Worm (Caenorhabditis elegans) whole organism, L4 larva: ENCODE results near the gene gst-44.
"Not testable (repeated sequence)": the region's sequence is repeated elsewhere in the genome, so short reads cannot be mapped to it uniquely, and the experiment has no call there.

ENCODE experiments used
- D1046.2 ChIP-seq: fragments of 200-800 bp; sonication (Bioruptor generic); IDR thresholded peaks from 2 replicates; pipeline ENCODE4 v1.3.6; 2022; ENCODE audit warnings: missing genetic modification characterization, missing compliant biosample characterization
- F37D6.2 ChIP-seq: sonication (generic microtip); optimal IDR thresholded peaks from 2 replicates; lab custom pipeline; 2016; ENCODE audit warnings: mild to moderate bottlenecking, missing genetic modification characterization, missing compliant biosample characterization
- T26A8.4 ChIP-seq: fragments of 200-800 bp; sonication (Bioruptor generic); IDR thresholded peaks from 2 replicates; pipeline ENCODE4 v1.3.6; 2022; ENCODE audit warnings: missing genetic modification characterization, missing compliant biosample characterization
- Y48G9A.11 ChIP-seq: fragments of 200-800 bp; sonication (Bioruptor generic); IDR thresholded peaks from 2 replicates; pipeline ENCODE4 v1.3.6; 2022; ENCODE audit warnings: missing genetic modification reagents, missing genetic modification characterization, missing compliant biosample characterization
- aha-1 ChIP-seq: fragments of 150-350 bp; peaks from one replicate; lab custom pipeline; 2014; ENCODE audit warnings: missing biosample characterization, missing genetic modification characterization
- arid-1 ChIP-seq: fragments of 200-800 bp; sonication (Bioruptor generic); conservative IDR thresholded peaks from 2 replicates; pipeline ENCODE4 v1.3.6; 2022; ENCODE audit warnings: missing genetic modification reagents, missing genetic modification characterization, missing compliant biosample characterization
- cey-2 ChIP-seq: sonication (generic microtip); optimal IDR thresholded peaks from 3 replicates; lab custom pipeline; 2017; ENCODE audit warnings: missing genetic modification characterization, mild to moderate bottlenecking, missing compliant biosample characterization, antibody characterized with exemption, borderline replicate concordance; ENCODE audit not compliant: insufficient read depth
- daf-16 ChIP-seq, 3 experiments: sonication (generic microtip); optimal IDR thresholded peaks; 2 replicates each; lab custom pipeline; 2016 to 2017; ENCODE audit warnings: missing genetic modification characterization in 3 of 3, missing genetic modification reagents in 3 of 3, mild to moderate bottlenecking in 2 of 3, missing compliant biosample characterization in 2 of 3, missing biosample characterization in 1 of 3, moderate library complexity in 1 of 3
- dmd-6 ChIP-seq: fragments of 200-800 bp; sonication (Bioruptor generic); IDR thresholded peaks from 2 replicates; pipeline ENCODE4 v1.3.6; 2022; ENCODE audit warnings: missing genetic modification reagents, missing genetic modification characterization, missing compliant biosample characterization
- dve-1 ChIP-seq: sonication (generic microtip); optimal IDR thresholded peaks from 2 replicates; lab custom pipeline; 2017; ENCODE audit warnings: antibody characterized with exemption, mild to moderate bottlenecking, missing genetic modification characterization, missing compliant biosample characterization; ENCODE audit not compliant: insufficient read depth
- egl-43 ChIP-seq: fragments of 200-800 bp; sonication (Bioruptor generic); IDR thresholded peaks from 2 replicates; pipeline ENCODE4 v1.3.6; 2022; ENCODE audit warnings: missing genetic modification reagents, missing genetic modification characterization, missing compliant biosample characterization
- hlh-11 ChIP-seq: fragments of 200-800 bp; sonication (Bioruptor generic); optimal IDR thresholded peaks from 2 replicates; lab custom pipeline; 2018; ENCODE audit warnings: mild to moderate bottlenecking, missing genetic modification characterization, missing compliant biosample characterization
- hlh-30 ChIP-seq: sonication (generic microtip); optimal IDR thresholded peaks from 2 replicates; lab custom pipeline; 2017; ENCODE audit warnings: antibody characterized with exemption, mild to moderate bottlenecking, missing genetic modification characterization, missing compliant biosample characterization; ENCODE audit not compliant: insufficient read depth
- lim-7 ChIP-seq: fragments of 200-800 bp; sonication (Bioruptor generic); IDR thresholded peaks from 2 replicates; pipeline ENCODE4 v1.3.6; 2022; ENCODE audit warnings: missing genetic modification characterization, missing compliant biosample characterization
- lin-29 ChIP-seq: fragments of 200-800 bp; sonication (Bioruptor generic); IDR thresholded peaks from 2 replicates; pipeline ENCODE4 v1.3.6; 2022; ENCODE audit warnings: missing genetic modification reagents, missing genetic modification characterization, missing compliant biosample characterization
- mdl-1 ChIP-seq, 2 experiments: fragments of 150-350 bp in 1 of 2; sonication (generic microtip) in 1 of 2; optimal IDR thresholded peaks; 2 replicates each; lab custom pipeline; 2014 to 2017; ENCODE audit warnings: missing biosample characterization in 2 of 2, missing genetic modification characterization in 2 of 2
- mdt-29 ChIP-seq: fragments of 200-800 bp; sonication (Bioruptor generic); IDR thresholded peaks from 2 replicates; pipeline ENCODE4 v1.3.6; 2022; ENCODE audit warnings: missing genetic modification reagents, missing genetic modification characterization, missing compliant biosample characterization
- mxl-3 ChIP-seq: fragments of 200-800 bp; sonication (Bioruptor generic); optimal IDR thresholded peaks from 2 replicates; lab custom pipeline; 2018; ENCODE audit warnings: mild to moderate bottlenecking, missing genetic modification characterization, missing compliant biosample characterization
- nhr-102 ChIP-seq: sonication (generic microtip); optimal IDR thresholded peaks from 2 replicates; lab custom pipeline; 2016; ENCODE audit warnings: mild to moderate bottlenecking, missing genetic modification characterization, moderate library complexity, missing compliant biosample characterization
- nhr-11 ChIP-seq: fragments of 150-350 bp; optimal IDR thresholded peaks from 2 replicates; lab custom pipeline; 2014; ENCODE audit warnings: missing biosample characterization, missing genetic modification characterization
- nhr-111 ChIP-seq: fragments of 200-800 bp; sonication (Bioruptor generic); optimal IDR thresholded peaks from 2 replicates; lab custom pipeline; 2018; ENCODE audit warnings: mild to moderate bottlenecking, missing genetic modification characterization, missing compliant biosample characterization
- nhr-28 ChIP-seq: fragments of 150-350 bp; optimal IDR thresholded peaks from 2 replicates; lab custom pipeline; 2014; ENCODE audit warnings: missing biosample characterization, missing genetic modification characterization
- nhr-77 ChIP-seq: fragments of 150-350 bp; optimal IDR thresholded peaks from 2 replicates; lab custom pipeline; 2014; ENCODE audit warnings: missing biosample characterization, missing genetic modification characterization
- pqm-1 ChIP-seq: sonication (generic microtip); optimal IDR thresholded peaks from 2 replicates; lab custom pipeline; 2017; ENCODE audit warnings: missing biosample characterization, missing genetic modification characterization
- set-16 ChIP-seq: fragments of 200-800 bp; sonication (Bioruptor generic); IDR thresholded peaks from 2 replicates; pipeline ENCODE4 v1.3.6; 2022; ENCODE audit warnings: missing genetic modification reagents, missing genetic modification characterization, missing compliant biosample characterization
- snpc-4 ChIP-seq: fragments of 150-350 bp; optimal IDR thresholded peaks from 2 replicates; lab custom pipeline; 2014; ENCODE audit warnings: missing biosample characterization, missing genetic modification characterization
- vab-7 ChIP-seq: fragments of 200-800 bp; sonication (Bioruptor generic); IDR thresholded peaks from 2 replicates; pipeline ENCODE4 v1.3.6; 2022; ENCODE audit warnings: missing genetic modification reagents, missing genetic modification characterization, missing compliant biosample characterization
- zip-2 ChIP-seq: fragments of 150-350 bp; optimal IDR thresholded peaks from 2 replicates; lab custom pipeline; 2014; ENCODE audit warnings: missing biosample characterization, missing genetic modification characterization

Gene gst-44

DNA sequence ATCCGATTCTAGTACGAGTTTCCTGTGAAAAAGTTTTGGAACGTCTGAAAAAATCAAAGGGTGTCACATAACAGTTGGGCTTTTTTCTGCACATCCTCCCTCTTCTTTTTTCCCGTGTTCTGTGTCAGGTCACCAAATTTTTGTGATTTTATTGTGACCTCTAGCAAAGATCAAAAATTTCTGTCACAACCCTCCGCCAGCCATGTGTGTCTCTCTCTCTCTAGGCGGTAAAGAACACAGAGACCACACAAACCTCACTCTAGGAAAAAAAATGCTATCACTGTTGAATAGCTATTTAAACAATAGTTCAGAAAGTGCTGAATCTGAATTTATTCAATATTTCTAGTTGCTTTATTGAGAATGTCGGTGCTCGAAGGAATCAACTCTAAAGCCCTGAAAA, at the start of gene gst-44:
Gene gst-44 (plus strand): TSS at position 237 of the 400 bp plus-strand sequence.
- TF ChIP-seq nhr-77 (peak; percentile 11), dmd-6 (GFP tag; lab: Robert Waterston, UW) (peak; percentile 86), nhr-28 (peak; percentile 88), snpc-4 (tag; lab: Kevin White, UChicago) (no peak), F37D6.2 (tag; lab: Kevin White, UChicago) (no peak), pqm-1 (peak; percentile 31), nhr-102 (tag; lab: Kevin White, UChicago) (peak; percentile 95), mxl-3 (peak; percentile 67), hlh-11 (tag; lab: Kevin White, UChicago) (peak; percentile 45)

DNA sequence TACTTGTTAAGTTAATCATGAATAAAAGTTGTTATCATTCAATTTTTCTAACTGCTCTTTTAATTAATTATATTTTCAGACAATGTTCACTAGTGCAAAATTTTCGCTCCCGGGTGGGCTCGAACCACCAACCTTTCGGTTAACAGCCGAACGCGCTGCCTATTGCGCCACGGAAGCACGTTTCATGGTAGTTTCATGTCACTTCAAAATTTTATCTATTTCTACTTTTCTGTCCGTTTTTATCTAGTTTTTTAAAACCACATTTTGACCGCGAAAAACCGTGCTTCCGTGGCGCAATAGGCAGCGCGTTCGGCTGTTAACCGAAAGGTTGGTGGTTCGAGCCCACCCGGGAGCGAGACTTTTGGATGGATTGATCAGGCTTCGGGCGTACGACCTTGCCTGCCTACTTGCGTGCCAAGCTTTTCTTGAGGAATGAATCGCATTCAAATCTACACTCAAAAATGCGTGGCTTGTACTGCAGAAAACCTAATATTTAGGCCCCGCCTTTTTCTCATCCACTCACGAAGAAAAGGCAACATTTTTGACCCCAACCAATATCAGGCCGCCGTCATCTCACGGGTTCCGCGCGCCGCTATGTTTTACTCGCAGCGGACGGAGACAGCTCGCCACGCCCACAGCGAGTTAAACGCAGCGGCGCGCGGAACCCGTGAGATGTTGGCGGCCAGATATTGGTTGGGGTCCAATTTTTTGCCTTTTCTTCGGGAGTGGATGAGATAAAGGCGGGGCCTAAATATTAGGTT, 49.0 kb upstream of the gst-44 start:
- TF ChIP-seq daf-16 (GFP tag; optimal IDR thresholded peaks at IDR 0.05; lab: Kevin White, UChicago), result not testable (repeated sequence)
- peak; percentile 24 for TF ChIP-seq daf-16 (tag; optimal IDR thresholded peaks at IDR 0.05; lab: Kevin White, UChicago)
- peak; percentile 92 for TF ChIP-seq aha-1 (tag; lab: Kevin White, UChicago)
- TF ChIP-seq T26A8.4 (GFP tag; lab: Robert Waterston, UW), result 0 out of 2 replicates have a peak, but pooled peaks have one; percentile 12
- peak; percentile 14 for TF ChIP-seq hlh-30 (tag; lab: Kevin White, UChicago)
- TF ChIP-seq dmd-6 (GFP tag; lab: Robert Waterston, UW), result peak; percentile 43; the same call in 1 of the 2 replicates
- TF ChIP-seq dve-1 (tag; lab: Kevin White, UChicago), result peak; percentile 27
- TF ChIP-seq mdt-29, result peak; percentile 51; the same call in 1 of the 2 replicates
- TF ChIP-seq nhr-102 (tag; lab: Kevin White, UChicago), result peak; percentile 9
- TF ChIP-seq set-16, result peak; percentile 66
- peak; percentile 10 for TF ChIP-seq hlh-11 (tag; lab: Kevin White, UChicago)
- TF ChIP-seq egl-43 (GFP tag; lab: Robert Waterston, UW), result peak; percentile 63
- TF ChIP-seq lim-7 (GFP tag; lab: Robert Waterston, UW), result peak; percentile 26; the same call in 1 of the 2 replicates

DNA sequence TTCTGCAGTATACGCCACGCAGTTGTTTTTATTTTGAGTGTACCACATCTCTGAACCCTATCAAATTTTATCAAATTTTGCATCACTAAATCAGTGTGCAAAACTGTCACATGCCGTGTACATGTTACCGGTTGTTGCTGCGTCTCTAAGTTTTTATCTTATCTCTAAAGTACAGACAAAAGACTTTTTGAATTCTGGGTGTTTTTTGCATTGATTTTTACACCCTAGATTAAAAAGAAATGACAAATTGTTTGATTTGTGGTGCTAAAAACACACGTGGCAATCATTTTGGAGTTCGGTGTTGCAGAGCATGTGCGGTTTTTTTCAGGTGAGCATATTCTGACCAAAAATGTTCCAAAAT, 48.5 kb upstream of the gst-44 start, which contains the start of gene nhr-193:
Gene nhr-193 (plus strand): TSS at position 51 of the 361 bp plus-strand sequence.
- no peak for TF ChIP-seq cey-2 (tag; lab: Kevin White, UChicago)
- peak; percentile 46 for TF ChIP-seq pqm-1
- no peak for TF ChIP-seq daf-16 (GFP tag; optimal IDR thresholded peaks at IDR 0.05; lab: Kevin White, UChicago)
- TF ChIP-seq daf-16 (tag; optimal IDR thresholded peaks at IDR 0.05; lab: Kevin White, UChicago), result peak; percentile 39
- TF ChIP-seq nhr-11, result no peak
- TF ChIP-seq Y48G9A.11 (GFP tag; lab: Robert Waterston, UW), result no peak
- TF ChIP-seq nhr-77, result peak; percentile 1
- peak; percentile 74 for TF ChIP-seq dmd-6 (GFP tag; lab: Robert Waterston, UW)
- TF ChIP-seq hlh-11 (tag; lab: Kevin White, UChicago), result peak; percentile 63
- TF ChIP-seq mdl-1 (tag; optimal IDR thresholded peaks at IDR 0.05; lab: Kevin White, UChicago), result peak in 1 of 2 experiments; percentile 39
- peak; percentile 61 for TF ChIP-seq dve-1 (tag; lab: Kevin White, UChicago)
- no peak for TF ChIP-seq arid-1 (GFP tag; lab: Robert Waterston, UW)
- TF ChIP-seq vab-7 (GFP tag; lab: Robert Waterston, UW), result no peak
- no peak for TF ChIP-seq lin-29 (GFP tag; lab: Robert Waterston, UW)
- peak; percentile 18 for TF ChIP-seq hlh-30 (tag; lab: Kevin White, UChicago)
- peak; percentile 54 for TF ChIP-seq nhr-28
- no peak for TF ChIP-seq egl-43 (GFP tag; lab: Robert Waterston, UW)
- TF ChIP-seq, all 104 proteins: peak for 9

DNA sequence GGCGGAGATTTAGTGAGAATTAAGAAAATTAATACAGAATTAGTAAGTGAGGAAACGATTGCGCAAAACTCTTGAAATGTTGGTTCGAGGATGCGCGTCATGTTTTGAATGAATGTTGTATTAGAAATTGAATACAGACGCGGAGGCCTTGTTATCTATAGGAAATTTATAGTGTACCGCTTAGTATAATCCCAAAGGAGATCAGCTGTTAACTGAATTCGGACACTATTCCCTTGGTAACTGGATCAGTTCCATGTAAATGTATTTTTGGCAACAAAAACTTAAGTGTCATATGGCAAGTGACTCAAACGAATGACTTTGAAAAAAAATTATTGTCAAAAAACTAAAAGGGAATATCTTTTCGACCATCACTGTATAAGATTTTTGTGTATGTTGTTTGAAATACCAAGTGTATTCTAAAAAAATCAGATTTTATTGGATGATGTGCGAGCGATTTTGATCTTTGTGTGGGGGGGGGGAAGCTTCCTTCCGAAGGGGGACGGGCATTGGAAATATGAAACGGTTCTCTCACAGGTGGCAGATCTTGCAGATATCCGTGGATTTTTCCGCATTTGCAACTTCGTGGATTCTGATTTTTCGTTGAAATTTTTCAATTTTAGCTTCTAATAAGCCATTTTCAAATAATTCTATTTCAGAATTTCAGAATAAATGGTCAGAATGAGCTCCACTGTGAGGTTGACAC, 44.1 kb upstream of the gst-44 start, which contains the start of the genes W08G11.5 and W08G11.1:
Gene W08G11.5 (minus strand): TSS at position 101 of the 703 bp plus-strand sequence.
Gene W08G11.1 (plus strand): TSS at position 653 of the 703 bp plus-strand sequence.
- TF ChIP-seq zip-2 (tag; lab: Kevin White, UChicago) (no peak), vab-7 (GFP tag; lab: Robert Waterston, UW) (no peak), aha-1 (tag; lab: Kevin White, UChicago) (peak; percentile 33)

DNA sequence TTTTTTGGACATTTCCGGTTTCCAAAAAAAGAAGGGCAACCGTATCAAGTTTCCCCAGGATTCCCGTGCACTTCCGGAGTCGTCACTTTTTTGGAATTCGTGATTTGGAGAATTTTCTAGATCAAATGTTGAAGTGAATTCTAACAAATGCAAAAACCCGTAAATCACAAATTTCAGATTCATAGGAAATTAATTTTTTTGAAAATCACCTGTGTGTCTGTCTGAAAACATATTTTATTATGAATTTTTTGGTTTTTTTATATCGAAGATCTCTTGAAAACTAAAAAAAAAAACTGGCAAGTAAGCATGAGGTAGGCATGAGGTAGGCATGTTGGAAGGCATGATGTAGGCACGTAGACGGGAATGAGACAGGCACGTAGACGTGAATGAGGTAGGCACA, 40.6 kb upstream of the gst-44 start:
- TF ChIP-seq nhr-111 (GFP tag; lab: Kevin White, UChicago) (no peak), D1046.2 (no peak), aha-1 (tag; lab: Kevin White, UChicago) (peak; percentile 60)
